Worm (Caenorhabditis elegans): ENCODE data around the gene hpl-1.

Gene hpl-1

DNA sequence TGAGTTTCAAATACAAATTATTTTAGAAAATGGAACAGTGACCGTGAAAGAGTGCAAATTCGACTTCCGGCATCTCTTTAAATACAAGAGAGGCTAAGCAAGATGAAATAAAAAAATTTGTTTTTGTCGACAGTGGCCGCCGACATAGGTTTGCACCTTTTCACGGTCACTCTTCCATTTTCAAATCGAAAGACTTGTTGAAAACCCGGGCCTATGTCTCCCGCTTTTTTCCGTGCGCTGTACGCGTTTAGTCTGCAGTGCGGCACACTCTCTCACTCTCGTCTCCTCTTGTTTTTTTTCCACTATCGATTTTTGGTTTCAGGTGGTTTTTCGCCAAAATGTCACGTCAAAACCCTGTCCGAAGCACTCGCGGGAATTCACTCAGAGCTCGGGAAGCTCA, at the start of gene hpl-1:
TSS of gene hpl-1 (plus strand) at position 301 of the 400 bp plus-strand sequence.
- TF ChIP-seq rnt-1 (tag; optimal IDR thresholded peaks at IDR 0.05) (no peak), pros-1 (tag; optimal IDR thresholded peaks at IDR 0.05) (no peak), K09A11.1 (tag; optimal IDR thresholded peaks at IDR 0.05; ENCODE audit: insufficient read depth) (peak; percentile 10)

DNA sequence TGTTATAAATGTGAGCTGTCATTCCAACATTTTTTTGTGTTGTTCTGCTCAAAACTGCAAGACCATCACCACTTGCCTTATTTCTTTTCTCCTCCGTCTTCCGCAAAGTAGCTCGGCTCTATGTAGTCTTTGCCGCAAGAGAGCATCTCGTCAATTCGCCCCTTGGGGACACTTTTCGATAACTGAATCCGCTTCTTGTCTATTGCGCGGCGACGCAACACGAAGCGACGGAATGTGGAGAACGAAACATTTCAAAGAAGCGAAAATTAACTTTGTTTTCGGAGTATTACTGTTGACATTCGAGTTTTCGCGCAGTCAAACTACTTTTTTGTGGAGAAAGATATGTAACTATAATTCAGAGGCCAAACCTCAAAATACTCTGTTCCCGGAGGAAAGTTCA, 47.1 kb upstream of the hpl-1 start:
- TF ChIP-seq unc-42 (tag; optimal IDR thresholded peaks at IDR 0.05) = peak; percentile 64
- no peak for TF ChIP-seq tbx-2 (tag; optimal IDR thresholded peaks at IDR 0.05)

DNA sequence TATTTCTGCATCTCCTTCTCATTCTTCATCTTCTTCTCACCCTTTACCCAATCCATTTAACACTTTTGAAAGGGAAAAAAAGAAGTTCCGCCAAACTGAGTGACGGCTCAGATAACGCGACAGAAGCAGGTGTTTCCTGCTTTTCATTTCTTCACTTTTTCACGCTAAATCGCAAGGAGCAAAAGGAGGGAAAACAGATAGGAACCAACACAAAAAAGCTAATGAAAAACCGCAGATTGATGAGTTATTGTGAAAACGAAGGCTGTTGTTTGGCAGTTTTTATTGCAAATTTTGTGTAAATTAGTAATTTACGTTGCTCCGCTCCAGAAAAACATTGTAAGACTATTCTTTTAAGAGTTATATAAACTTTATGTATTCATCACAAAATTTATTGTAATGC, 44.9 kb upstream of the hpl-1 start:
- no peak for TF ChIP-seq eyg-1 (tag; optimal IDR thresholded peaks at IDR 0.05)
- no peak for TF ChIP-seq fkh-6 (tag; optimal IDR thresholded peaks at IDR 0.05)
- no peak for TF ChIP-seq ref-2 (tag; optimal IDR thresholded peaks at IDR 0.05)
- TF ChIP-seq ceh-18 (tag; optimal IDR thresholded peaks at IDR 0.05) = no peak
- no peak for TF ChIP-seq ceh-45 (GFP tag; IDR thresholded peaks at IDR 0.05)
- no peak for TF ChIP-seq ceh-31 (tag; optimal IDR thresholded peaks at IDR 0.05)
- no peak for TF ChIP-seq nhr-232 (tag; optimal IDR thresholded peaks at IDR 0.05)
- TF ChIP-seq zip-5 (tag; optimal IDR thresholded peaks at IDR 0.05) = no peak
- no peak for TF ChIP-seq fkh-10 (GFP tag; optimal IDR thresholded peaks at IDR 0.05)
- no peak for TF ChIP-seq C08G9.2 (tag; optimal IDR thresholded peaks at IDR 0.05)
- TF ChIP-seq T23F11.4 (GFP tag; optimal IDR thresholded peaks at IDR 0.05) = no peak
- no peak for TF ChIP-seq pat-9 (tag; optimal IDR thresholded peaks at IDR 0.05)
- no peak for TF ChIP-seq lin-11 (tag; optimal IDR thresholded peaks at IDR 0.05)
- no peak for TF ChIP-seq elt-2 (tag; optimal IDR thresholded peaks at IDR 0.05)
- no peak for TF ChIP-seq ceh-34 (tag; optimal IDR thresholded peaks at IDR 0.05)
- no peak for TF ChIP-seq ceh-6 (GFP tag; optimal IDR thresholded peaks at IDR 0.05)
- TF ChIP-seq dmd-4 (tag; optimal IDR thresholded peaks at IDR 0.05; ENCODE audit: borderline replicate concordance) = no peak
- no peak for TF ChIP-seq ceh-24 (tag; optimal IDR thresholded peaks at IDR 0.05)
- TF ChIP-seq pros-1 (tag; optimal IDR thresholded peaks at IDR 0.05) = no peak
- TF ChIP-seq ama-1 (optimal IDR thresholded peaks at IDR 0.05) = no peak

DNA sequence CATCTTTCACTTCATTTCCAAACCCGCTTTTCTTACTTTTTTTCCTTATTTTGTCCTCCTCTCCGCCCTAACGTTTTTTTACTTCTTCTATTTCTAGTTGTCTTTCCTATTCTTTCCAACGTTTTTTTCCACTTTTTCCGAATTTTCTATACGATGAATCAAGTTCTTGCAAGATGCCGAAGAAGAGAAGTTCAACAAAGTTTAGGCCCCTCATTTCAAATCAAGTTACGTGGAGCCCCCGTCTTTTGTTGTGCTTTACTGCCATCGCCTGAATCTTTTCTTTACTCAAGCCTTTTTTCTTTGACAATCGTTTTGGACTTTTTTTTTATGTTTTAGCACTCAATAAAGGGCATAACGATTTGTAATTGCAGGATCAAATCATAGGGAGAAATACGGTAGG, 43.8 kb upstream of the hpl-1 start, which contains the start of gene unc-9:
TSS of gene unc-9 (plus strand) at position 370 of the 400 bp plus-strand sequence.
- TF ChIP-seq pros-1 (tag; optimal IDR thresholded peaks at IDR 0.05) = no peak
- no peak for TF ChIP-seq sdc-2 (tag; optimal IDR thresholded peaks at IDR 0.05)
- peak; percentile 74 for TF ChIP-seq unc-42 (tag; optimal IDR thresholded peaks at IDR 0.05)
- no peak for TF ChIP-seq unc-55 (GFP tag; optimal IDR thresholded peaks at IDR 0.05)
- no peak for TF ChIP-seq hlh-15 (tag; optimal IDR thresholded peaks at IDR 0.05)
- TF ChIP-seq madf-2 (tag; optimal IDR thresholded peaks at IDR 0.05) = no peak

DNA sequence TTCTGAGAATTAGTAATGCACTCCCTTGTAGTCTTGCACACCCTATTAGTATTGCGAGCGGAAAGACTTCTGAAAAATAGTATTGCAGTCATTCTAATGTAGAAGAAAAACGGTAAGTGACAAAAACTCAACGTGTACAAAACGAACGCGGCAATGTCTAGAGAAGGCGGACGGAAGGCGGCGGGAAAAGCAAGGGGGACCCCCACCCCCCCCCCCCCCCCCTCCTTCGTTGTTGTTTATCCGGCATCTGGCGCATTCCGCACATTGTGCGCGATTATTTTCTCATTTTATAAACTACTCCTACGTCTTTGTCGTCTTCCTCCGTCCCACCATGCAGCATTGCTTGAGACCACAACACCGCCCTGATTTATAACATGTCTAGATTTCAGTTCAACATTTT, 42.9 kb upstream of the hpl-1 start:
- TF ChIP-seq fax-1 (tag; optimal IDR thresholded peaks at IDR 0.05) (no peak), pros-1 (tag; optimal IDR thresholded peaks at IDR 0.05) (no peak), nfya-1 (tag; optimal IDR thresholded peaks at IDR 0.05) (no peak), fkh-6 (tag; optimal IDR thresholded peaks at IDR 0.05) (no peak), rnt-1 (tag; optimal IDR thresholded peaks at IDR 0.05) (no peak), C38D4.7 (GFP tag; optimal IDR thresholded peaks at IDR 0.05) (no peak), Y22D7AL.16 (tag; optimal IDR thresholded peaks at IDR 0.05) (no peak), dmd-4 (tag; optimal IDR thresholded peaks at IDR 0.05; ENCODE audit: borderline replicate concordance) (no peak), madf-2 (tag; optimal IDR thresholded peaks at IDR 0.05) (no peak)

DNA sequence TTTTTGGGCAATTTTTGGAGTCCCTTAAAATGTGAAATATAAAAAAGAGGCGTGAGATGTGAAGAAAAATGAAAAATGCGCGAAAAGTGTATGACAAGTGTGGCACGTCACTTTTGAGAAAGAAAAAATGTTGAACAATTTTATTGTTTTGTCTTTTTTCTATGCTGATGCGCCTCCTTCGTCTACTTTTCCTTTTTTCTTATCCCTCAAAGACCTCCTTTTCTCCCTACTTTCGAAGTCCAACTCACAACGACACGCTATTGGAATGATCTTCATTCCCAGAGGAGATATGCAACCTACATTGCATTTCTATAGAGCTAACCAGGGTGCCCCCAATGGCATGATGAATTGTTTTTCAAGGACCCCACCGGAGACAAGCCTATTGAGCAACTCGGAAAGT, 39.2 kb upstream of the hpl-1 start:
- TF ChIP-seq pax-1 (tag; optimal IDR thresholded peaks at IDR 0.05) (no peak), lin-11 (tag; optimal IDR thresholded peaks at IDR 0.05) (no peak), ama-1 (optimal IDR thresholded peaks at IDR 0.05) (no peak), unc-86 (tag; optimal IDR thresholded peaks at IDR 0.05) (no peak), ceh-19 (GFP tag; optimal IDR thresholded peaks at IDR 0.05) (no peak), ceh-22 (tag; optimal IDR thresholded peaks at IDR 0.05) (no peak), ref-2 (tag; optimal IDR thresholded peaks at IDR 0.05) (no peak), ceh-2 (tag; optimal IDR thresholded peaks at IDR 0.05) (no peak), K02D7.2 (tag; optimal IDR thresholded peaks at IDR 0.05) (no peak), elt-4 (tag; optimal IDR thresholded peaks at IDR 0.05) (no peak), F13H6.1 (tag; optimal IDR thresholded peaks at IDR 0.05) (no peak), fkh-6 (tag; optimal IDR thresholded peaks at IDR 0.05) (no peak), T23F11.4 (GFP tag; optimal IDR thresholded peaks at IDR 0.05) (no peak), ceh-34 (tag; optimal IDR thresholded peaks at IDR 0.05) (no peak), ceh-14 (tag; optimal IDR thresholded peaks at IDR 0.05) (no peak), pat-9 (tag; optimal IDR thresholded peaks at IDR 0.05) (no peak), hlh-6 (tag; optimal IDR thresholded peaks at IDR 0.05) (no peak), ceh-9 (tag; optimal IDR thresholded peaks at IDR 0.05) (no peak), ceh-24 (tag; optimal IDR thresholded peaks at IDR 0.05) (no peak), ceh-30 (tag; optimal IDR thresholded peaks at IDR 0.05) (no peak)

Data from whole organism, late embryonic.